Worm (Caenorhabditis elegans): ENCODE data around the gene cct-6.

DNA sequence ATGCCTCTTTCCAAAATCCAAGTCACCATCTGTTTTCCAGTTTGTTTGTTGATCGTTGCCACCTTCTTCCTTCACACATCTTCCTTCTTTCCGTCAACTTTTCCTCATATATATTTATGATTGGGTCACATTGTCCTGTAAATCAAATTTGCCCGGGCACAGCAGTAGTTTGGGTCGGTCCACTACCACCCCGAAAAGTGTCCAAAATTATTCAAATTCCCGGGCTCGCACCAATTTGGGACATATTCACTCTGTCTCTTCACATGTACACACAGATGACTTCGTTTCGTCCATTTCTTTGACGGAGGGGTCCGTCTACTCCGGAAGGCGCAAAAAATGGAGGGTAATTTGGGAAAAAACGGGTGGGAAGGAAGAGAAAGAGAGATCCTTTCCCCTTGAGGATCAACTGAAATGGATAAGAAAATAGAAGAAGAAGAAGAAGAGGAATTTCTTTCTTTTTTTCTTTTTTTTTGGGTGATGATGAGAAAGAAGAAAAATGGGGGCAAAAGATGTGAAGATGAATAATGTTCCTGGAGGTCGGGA, 28.5 kb downstream of the cct-6 start:
- TF ChIP-seq pha-4 (GFP tag; IDR thresholded peaks at IDR 0.05) (no peak), pha-4 (tag; optimal IDR thresholded peaks at IDR 0.05) (no peak), lin-39 (tag; optimal IDR thresholded peaks at IDR 0.05) (no peak), dve-1 (tag; optimal IDR thresholded peaks at IDR 0.05; ENCODE audit: insufficient read depth) (no peak)

Data from whole organism, L4 larva.